Fruit fly (Drosophila melanogaster) ovary, adult (tissue): ENCODE results near the gene CG15641.
A peak's percentile ranks its signal among the peaks of the same experiment; 100 is the strongest.

Experiments
- CG17801 ChIP-seq: fragments of 200-800 bp; optimal IDR thresholded peaks from 2 replicates; lab custom pipeline; 2019; ENCODE audit warnings: missing biosample characterization, mild to moderate bottlenecking, missing genetic modification characterization, moderate library complexity; ENCODE audit not compliant: partially characterized antibody

The CG15641 gene

DNA sequence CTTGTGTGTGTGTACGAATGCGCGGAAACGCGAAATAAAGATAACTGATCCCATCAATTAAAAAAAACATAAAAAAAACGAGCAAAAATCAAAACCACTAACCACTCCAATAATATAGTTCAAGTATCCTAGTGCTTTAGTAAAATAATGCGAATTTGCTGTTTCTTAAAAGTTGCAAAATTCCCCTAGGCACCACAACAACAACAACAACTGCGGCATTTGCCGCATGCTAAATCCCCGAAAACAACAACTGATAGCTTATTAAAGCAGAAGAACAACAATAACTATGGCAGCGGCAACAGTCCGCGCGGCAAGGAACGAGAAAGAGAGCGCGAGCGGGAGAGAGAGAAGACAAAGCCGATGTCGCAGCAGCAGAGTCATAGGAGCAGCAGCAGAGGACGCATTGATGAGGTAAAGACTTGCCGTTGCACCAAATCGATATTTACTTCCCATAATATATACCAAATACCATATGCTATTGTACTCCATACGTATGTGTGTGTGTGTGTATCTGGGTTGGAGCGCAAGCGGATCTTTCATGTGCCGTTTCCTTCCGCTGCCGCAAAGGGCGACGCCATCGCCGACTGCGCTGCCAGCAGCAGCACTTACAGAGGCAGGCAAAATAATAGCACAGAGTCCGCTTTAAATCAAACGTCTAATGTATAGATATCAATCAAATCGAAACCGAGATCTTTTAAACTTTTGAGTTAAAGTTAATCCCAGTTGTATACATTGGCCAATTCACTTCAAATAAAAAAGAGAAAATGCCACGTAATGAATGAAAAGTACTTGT lies 15.5 kb downstream of the CG15641 start:
- no peak for TF ChIP-seq CG17801

DNA sequence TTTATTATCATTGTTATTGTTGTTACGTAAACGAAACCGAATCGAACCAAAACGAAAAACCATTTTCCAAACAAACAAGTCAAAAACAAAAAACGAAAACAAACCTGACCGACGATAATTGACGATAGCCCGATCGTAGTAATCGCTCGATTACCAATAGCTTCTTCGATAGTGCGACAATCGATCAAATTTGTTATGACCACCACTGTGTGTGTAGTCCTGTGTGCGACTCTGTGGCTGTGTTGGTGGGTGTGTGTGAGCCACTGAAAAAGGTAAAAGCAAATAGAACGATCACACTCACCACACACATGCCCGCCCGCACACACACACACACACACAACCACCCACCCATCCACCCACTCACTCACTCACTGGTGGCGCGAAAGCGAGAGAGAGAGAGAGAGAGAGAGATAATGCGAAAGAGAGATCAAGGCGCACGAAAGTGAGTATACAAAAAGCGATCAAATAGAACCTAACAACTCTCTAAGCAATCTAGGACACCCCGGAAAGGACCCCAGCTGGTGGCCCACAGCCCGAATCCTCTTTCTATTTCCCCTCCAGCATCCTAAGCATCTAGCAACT lies 16.9 kb downstream of the CG15641 start:
- peak; percentile 10 for TF ChIP-seq CG17801

DNA sequence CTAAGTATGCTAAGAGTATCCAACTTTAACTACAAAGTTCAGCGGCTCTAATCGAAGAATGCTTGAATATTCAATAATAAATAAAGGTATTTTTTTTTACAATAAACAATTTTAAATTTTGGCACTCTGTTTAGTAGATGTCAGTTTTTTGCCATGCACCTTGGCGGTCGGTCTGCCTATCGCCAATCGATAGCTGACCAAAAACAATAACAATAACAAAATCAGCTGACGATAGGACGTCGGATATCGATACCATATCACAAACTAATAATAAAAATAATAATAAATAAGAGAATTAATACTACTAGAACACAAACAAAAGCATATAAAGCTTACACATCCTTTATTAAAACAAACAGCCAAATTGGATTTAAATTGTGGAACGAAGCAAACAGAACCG lies 19.0 kb downstream of the CG15641 start, which contains the start of gene Gmap:
TSS of gene Gmap (plus strand) at position 241 of the 400 bp plus-strand sequence.
- peak; percentile 39 for TF ChIP-seq CG17801

DNA sequence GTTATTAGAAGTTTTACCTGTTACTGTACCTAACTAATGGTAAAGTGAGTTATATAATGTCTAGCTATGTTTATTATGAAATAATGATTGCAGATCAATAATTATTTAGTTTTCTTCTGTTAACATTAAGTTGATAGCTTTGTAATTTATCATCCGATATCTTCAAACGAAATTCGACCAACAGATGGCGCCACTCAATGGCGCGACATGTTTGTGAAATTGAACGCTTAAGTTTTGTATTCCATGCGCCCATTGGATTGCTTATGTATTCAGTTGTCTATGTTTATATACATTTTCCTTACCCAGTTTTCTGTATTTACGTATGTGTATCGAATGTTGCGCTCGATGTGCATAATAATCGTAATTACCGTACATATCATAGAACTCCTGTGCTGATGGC lies 22.8 kb downstream of the CG15641 start:
- no peak for TF ChIP-seq CG17801

DNA sequence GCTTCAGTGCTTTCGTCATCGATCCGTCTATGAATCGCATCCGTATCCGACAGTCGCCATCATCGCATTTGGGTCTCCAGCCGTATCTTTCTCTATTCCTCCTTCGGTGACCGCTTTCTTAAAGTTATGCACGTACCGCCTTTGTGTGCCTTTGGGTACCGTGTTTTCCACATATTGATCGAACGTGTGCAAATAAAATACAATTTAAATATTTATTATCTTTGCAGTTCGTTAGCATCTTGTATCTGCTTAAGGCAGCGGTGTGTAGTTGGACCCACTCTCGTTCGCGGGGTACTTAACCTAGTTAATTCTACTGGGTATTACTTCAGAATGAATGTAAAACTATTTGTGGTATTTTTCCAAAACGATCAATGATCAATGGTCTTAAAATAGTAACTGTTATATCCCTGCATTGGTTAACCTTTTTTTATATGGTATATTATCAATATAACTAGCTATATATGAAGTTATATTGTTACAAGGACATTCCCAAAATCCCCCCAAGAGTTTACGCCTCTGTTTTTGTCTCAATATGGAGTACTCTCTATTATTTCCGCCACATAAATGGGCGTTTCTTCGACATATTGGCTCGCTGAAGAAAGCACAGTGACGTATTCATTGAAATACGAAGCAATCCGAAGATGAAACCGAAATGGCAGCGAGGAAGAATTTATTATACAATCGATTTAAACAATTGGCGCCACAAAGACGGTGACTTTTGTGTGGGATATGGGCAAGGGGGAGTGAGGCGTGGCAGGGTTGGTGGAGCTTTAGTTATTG lies 28.1 kb downstream of the CG15641 start:
- TF ChIP-seq CG17801: no peak

DNA sequence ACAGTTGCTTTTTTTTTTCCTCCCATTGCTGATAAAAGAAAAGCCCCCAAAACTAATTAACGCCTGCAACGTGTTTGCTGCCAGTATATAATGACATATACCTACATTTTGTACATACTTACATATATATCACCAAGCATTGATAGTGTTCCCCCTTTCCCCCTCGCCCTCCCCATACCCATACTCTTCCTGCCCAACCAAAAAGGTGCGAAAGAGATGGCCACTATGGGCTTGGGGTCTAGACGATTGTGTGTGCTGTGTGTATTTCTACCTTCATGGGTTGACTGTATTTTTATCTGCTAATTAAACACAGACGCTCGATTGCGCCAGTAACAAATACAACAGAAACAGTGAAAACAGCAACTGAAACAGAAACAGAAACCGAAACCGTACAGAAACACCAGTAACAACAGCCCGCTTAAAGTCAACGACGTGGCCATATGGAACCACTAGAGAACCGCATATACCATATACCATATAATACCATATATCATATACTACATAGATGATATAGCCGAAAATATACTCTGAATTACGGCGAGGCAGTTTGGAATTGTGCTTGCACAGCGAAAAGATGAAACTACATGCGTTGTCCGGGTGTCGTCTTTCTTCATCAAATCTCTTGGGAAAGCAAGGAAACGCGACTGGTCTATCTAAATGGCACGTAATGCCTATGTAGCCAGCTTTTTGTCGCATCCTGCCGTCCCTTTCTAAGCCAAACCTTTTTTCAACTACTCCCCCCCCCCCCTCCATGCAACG lies 29.1 kb downstream of the CG15641 start:
- no peak for TF ChIP-seq CG17801

DNA sequence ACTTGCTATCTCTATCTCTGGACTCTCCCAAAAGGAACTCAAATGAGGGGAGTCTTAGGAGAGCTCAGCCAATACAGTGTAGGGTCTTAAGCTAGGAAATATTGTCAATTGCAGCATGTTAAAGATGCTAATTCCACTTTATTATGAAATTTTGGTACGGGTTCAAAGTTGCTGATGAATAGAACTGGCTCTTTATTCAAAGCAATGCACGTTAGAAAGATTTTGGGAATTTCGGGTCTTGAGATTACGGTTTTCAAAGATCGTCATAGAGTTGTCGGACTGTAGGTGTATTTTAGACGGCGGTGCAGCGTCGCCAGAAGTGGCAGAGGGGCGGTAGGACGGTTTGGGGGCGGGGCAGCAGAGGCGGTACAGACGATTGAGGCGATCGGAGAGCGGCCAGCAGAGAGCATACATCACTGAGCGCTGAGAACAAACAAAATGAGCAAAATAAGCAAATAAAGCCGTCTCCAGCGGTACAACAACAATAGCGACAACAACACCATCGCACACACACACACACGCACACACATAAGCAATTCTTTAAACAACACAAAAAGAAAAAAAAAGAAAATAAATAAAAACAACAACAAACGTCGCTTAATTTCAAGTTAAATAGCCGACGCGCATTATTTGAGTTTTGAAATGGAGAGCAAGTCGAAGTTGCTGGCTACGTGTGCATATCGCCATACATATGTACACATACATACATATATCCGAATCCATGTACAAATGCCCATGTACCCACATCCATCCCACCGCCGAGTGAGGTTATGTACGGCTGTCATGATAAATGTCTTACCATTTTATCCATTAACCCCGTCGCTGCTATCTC lies 30.0 kb downstream of the CG15641 start:
- TF ChIP-seq CG17801: peak; percentile 80

DNA sequence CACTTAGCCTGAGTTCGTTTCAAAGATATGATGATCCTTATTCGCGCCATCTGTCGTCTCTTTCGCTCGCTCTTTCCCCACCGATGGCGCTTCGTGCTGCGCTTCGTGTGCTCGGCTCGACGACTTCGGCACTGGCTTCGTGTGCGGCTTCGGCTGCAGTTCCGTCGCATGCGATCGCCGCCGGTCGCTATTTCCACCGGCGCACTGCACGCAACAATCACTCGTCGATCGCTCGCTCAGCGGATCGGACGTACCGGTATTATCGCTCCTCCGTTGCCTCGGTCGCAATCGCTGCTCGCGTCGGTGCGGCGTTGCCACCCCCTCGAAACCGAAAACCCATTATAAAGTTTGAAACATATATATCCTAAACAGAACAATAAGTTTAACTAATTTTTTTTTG lies 31.1 kb downstream of the CG15641 start:
- peak; percentile 79 for TF ChIP-seq CG17801

DNA sequence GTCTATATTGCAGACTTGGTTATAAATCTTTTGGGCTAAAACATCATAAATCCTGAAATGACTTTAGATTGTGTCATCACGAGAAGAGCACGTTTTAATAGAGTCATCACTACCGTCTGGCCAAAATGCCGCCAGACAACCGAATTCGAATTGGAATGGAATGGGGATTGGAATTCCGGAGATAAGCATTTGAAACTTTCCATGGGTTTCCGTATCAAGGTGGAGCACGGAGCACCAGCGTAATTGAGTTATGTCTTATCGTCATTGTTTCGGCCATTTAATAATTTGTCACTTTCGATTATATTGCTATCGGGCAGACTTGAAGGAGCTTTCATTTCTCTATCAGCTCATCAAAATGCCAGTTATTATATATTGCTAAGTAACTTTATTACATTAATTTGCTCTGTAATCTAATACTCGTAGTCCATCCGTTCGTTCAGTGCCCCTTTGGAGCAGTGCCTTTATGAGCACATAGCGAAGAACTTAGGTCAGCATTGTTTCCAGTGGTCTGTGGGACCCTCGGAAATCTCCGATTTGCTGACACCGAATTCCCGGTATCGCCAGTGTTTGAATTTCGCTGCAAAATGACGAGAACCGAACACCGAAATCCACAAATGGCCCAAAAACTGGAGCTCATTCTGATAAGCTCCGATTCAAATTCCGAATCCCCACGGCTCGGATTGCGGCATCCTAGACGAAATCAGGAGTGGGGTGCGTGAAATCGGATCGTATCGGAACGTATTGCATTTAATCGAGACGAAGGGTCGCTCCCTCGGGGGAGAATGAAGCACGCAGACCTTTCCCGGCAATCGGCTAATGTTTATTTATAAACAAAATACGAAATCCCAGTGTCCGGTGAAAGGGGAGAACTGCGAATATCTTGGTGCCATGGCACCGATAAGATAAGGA lies 32.6 kb downstream of the CG15641 start:
- TF ChIP-seq CG17801: no peak

DNA sequence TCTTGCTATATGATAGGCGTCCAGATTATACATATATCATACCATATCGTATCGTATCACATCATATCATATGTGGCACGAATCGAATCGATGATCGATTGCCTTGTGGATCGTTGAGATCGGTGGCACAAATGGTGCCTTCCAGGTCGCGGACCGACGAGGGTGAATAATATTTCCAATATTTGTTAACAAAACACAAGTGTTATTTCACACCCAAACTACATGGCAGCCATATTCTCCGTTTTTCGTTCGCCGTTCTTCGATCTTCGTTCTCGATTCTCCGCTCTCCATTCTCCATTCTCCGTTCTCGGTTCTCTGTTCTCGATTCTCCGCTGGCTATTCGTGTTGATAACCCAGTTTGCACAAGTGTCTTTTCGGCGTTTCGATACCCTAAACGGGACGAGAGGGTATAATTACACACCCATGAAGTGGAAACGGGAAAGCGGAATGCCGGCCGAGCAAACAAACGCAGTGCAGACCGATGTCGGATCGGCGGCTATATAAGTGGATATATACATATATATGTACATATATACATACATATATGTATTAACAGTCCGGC lies 34.1 kb downstream of the CG15641 start:
- TF ChIP-seq CG17801: no peak

DNA sequence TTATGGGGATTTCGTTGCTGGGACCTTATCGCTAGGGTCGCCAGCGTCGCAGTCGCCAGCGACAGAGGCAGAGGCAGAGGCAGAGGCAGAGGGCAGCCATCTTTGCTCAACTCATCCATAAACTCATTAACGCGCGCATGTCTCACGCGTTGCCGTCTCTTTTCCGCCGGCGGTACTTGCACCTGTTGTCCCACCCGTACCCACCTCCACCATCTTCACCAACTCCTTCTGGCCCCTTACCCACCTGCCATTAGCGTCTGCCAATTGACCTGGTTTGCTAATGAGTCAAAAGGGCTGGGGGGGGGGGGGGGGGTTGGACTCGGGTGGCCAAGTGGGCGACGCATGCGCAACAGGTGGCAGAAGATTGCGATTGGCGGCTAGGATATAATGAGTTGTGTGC lies 35.2 kb downstream of the CG15641 start:
- TF ChIP-seq CG17801: no peak

DNA sequence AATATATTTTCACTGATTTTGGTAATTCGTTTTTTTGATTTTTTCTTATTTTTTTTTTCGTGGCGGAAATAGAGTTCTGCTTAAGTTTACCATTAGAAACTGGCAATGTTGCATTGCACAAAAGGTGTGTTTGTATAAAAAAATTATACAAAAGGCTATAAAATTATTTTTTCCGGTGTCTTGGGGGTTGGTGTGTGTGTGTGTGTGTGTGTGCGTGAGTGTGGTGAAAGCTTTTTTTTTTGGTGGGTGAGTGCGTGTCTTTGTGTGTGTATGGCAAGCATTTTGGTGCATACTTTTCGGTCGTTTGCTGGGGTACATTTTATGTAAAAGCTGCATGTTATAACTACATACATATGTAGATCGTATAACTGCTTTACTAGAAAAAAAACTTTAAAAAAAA lies 43.7 kb downstream of the CG15641 start:
- TF ChIP-seq CG17801: peak; percentile 24
